Fruit fly (Drosophila melanogaster) whole organism, adult: ENCODE measurements around the gene COX7AL.

Experiments used
- CG12768 ChIP-seq: fragments of 200-800 bp; sonication (Bioruptor generic); optimal IDR thresholded peaks from 2 replicates; lab custom pipeline; 2017; ENCODE audit warnings: missing biosample characterization, missing genetic modification characterization, mild to moderate bottlenecking, moderate library complexity, missing genetic modification reagents
- CG14711 ChIP-seq: fragments of 200-800 bp; sonication (Bioruptor generic); optimal IDR thresholded peaks from 2 replicates; lab custom pipeline; 2018; ENCODE audit warnings: missing biosample characterization, mild to moderate bottlenecking, missing genetic modification characterization, moderate library complexity
- CG1620 ChIP-seq: fragments of 200-800 bp; sonication (Bioruptor generic); optimal IDR thresholded peaks from 2 replicates; lab custom pipeline; 2016; ENCODE audit warnings: missing biosample characterization, missing genetic modification characterization
- CG33017 ChIP-seq: fragments of 200-800 bp; sonication (Bioruptor generic); optimal IDR thresholded peaks from 2 replicates; lab custom pipeline; 2018; ENCODE audit warnings: missing biosample characterization, mild to moderate bottlenecking, missing genetic modification characterization, moderate library complexity
- CG7045 ChIP-seq: fragments of 200-800 bp; sonication (Bioruptor generic); optimal IDR thresholded peaks from 2 replicates; lab custom pipeline; 2017; ENCODE audit warnings: missing biosample characterization, mild to moderate bottlenecking, missing genetic modification characterization
- CG7101 ChIP-seq: fragments of 200-800 bp; sonication (Bioruptor generic); optimal IDR thresholded peaks from 2 replicates; lab custom pipeline; 2018; ENCODE audit warnings: missing biosample characterization, mild to moderate bottlenecking, missing genetic modification characterization, moderate library complexity
- Clk ChIP-seq: fragments of 200-800 bp; sonication (Bioruptor generic); optimal IDR thresholded peaks from 2 replicates; lab custom pipeline; 2017; ENCODE audit warnings: missing biosample characterization, missing genetic modification characterization
- Crg-1 ChIP-seq: fragments of 200-800 bp; sonication (Bioruptor generic); optimal IDR thresholded peaks from 2 replicates; lab custom pipeline; 2016; ENCODE audit warnings: missing biosample characterization, missing genetic modification characterization
- Hr96 ChIP-seq: fragments of 200-800 bp; sonication (Bioruptor generic); optimal IDR thresholded peaks from 2 replicates; lab custom pipeline; 2016; ENCODE audit warnings: missing biosample characterization, missing genetic modification characterization
- Mnt ChIP-seq: fragments of 200-800 bp; sonication (Bioruptor generic); optimal IDR thresholded peaks from 2 replicates; lab custom pipeline; 2016; ENCODE audit warnings: missing biosample characterization, mild to moderate bottlenecking, missing genetic modification characterization
- bab1 ChIP-seq: fragments of 200-800 bp; sonication (Bioruptor generic); optimal IDR thresholded peaks from 3 replicates; lab custom pipeline; 2019; ENCODE audit warnings: missing biosample characterization, mild to moderate bottlenecking, missing genetic modification characterization, moderate library complexity
- cic ChIP-seq: fragments of 200-800 bp; sonication (Bioruptor generic); optimal IDR thresholded peaks from 2 replicates; lab custom pipeline; 2017; ENCODE audit warnings: missing biosample characterization, mild to moderate bottlenecking, missing genetic modification characterization, moderate library complexity
- cnc ChIP-seq, 2 experiments: fragments of >200 bp; optimal IDR thresholded peaks; 2 replicates each; lab custom pipeline; 2017
- kay ChIP-seq: fragments of 200-800 bp; sonication (Bioruptor generic); peaks from one replicate; lab custom pipeline; 2016; ENCODE audit warnings: missing biosample characterization, missing genetic modification characterization, borderline replicate concordance
- ovo ChIP-seq: fragments of 200-800 bp; sonication (Bioruptor generic); optimal IDR thresholded peaks from 2 replicates; lab custom pipeline; 2016; ENCODE audit warnings: missing biosample characterization, missing genetic modification characterization
- pad ChIP-seq: fragments of 200-800 bp; sonication (Bioruptor generic); optimal IDR thresholded peaks from 3 replicates; lab custom pipeline; 2017; ENCODE audit warnings: missing biosample characterization, missing genetic modification characterization, mild to moderate bottlenecking, moderate library complexity, missing genetic modification reagents
- tj ChIP-seq: fragments of 200-800 bp; sonication (Bioruptor generic); optimal IDR thresholded peaks from 3 replicates; lab custom pipeline; 2017; ENCODE audit warnings: missing biosample characterization, mild to moderate bottlenecking, missing genetic modification characterization, moderate library complexity
- toe ChIP-seq: fragments of 200-800 bp; sonication (Bioruptor generic); optimal IDR thresholded peaks from 2 replicates; lab custom pipeline; 2016; ENCODE audit warnings: missing biosample characterization, missing genetic modification characterization

Gene COX7AL

dm6 chr3R:8316344-8317105, 26.9 kb upstream of the COX7AL start, which contains the start of gene Coq2:
Coq2 (minus strand) TSS chr3R:8316543.
- TF ChIP-seq bab1 (GFP tag; lab: Kevin White, UChicago) (peak; percentile 61), CG33017 (tag; lab: Kevin White, UChicago) (no peak), CG12768 (GFP tag; lab: Kevin White, UChicago) (no peak), Hr96 (GFP tag; lab: Kevin White, UChicago) (no peak), tj (peak; percentile 21), pad (peak; percentile 99), ovo (GFP tag; lab: Kevin White, UChicago) (peak; percentile 28)

dm6 chr3R:8317215-8317614, 26.3 kb upstream of the COX7AL start, which contains the start of gene Ctr1B:
Ctr1B (plus strand) TSS chr3R:8317612.
- TF ChIP-seq pad (no peak), kay (GFP tag; lab: Kevin White, UChicago) (no peak), ovo (GFP tag; lab: Kevin White, UChicago) (no peak), Mnt (GFP tag; lab: Kevin White, UChicago) (no peak), CG7101 (tag; lab: Kevin White, UChicago) (no peak), tj (no peak), CG1620 (no peak)

dm6 chr3R:8317709-8318335, 25.6 kb upstream of the COX7AL start:
- peak; percentile 37 for TF ChIP-seq cic (GFP tag; lab: Kevin White, UChicago)
- TF ChIP-seq CG7101 (tag; lab: Kevin White, UChicago) = peak; percentile 27
- TF ChIP-seq CG7045 (GFP tag; lab: Kevin White, UChicago) = peak; percentile 6
- TF ChIP-seq CG14711 (tag; lab: Kevin White, UChicago) = peak; percentile 29
- peak; percentile 60 for TF ChIP-seq CG33017 (tag; lab: Kevin White, UChicago)
- TF ChIP-seq kay (GFP tag; lab: Kevin White, UChicago) = no peak
- no peak for TF ChIP-seq bab1 (GFP tag; lab: Kevin White, UChicago)
- no peak for TF ChIP-seq tj
- TF ChIP-seq pad = no peak
- TF ChIP-seq toe = no peak
- TF ChIP-seq Crg-1 (GFP tag; lab: Kevin White, UChicago) = no peak

- TF ChIP-seq cic (GFP tag; lab: Kevin White, UChicago) = no peak
- no peak for TF ChIP-seq ovo (GFP tag; lab: Kevin White, UChicago)
- TF ChIP-seq Mnt (GFP tag; lab: Kevin White, UChicago) = no peak
- TF ChIP-seq pad = no peak
- no peak for TF ChIP-seq CG14711 (tag; lab: Kevin White, UChicago)
- no peak for TF ChIP-seq CG33017 (tag; lab: Kevin White, UChicago)
- no peak for TF ChIP-seq cnc (optimal IDR thresholded peaks at IDR 0.05; lab: Kevin White, UChicago)
- TF ChIP-seq bab1 (GFP tag; lab: Kevin White, UChicago) = no peak
- TF ChIP-seq kay (GFP tag; lab: Kevin White, UChicago) = no peak
- TF ChIP-seq CG12768 (GFP tag; lab: Kevin White, UChicago) = no peak
- TF ChIP-seq CG7045 (GFP tag; lab: Kevin White, UChicago) = no peak
- no peak for TF ChIP-seq CG7101 (tag; lab: Kevin White, UChicago)
Measured at dm6 chr3R:8321447-8321846, 22.0 kb upstream of the COX7AL start, which contains the start of gene Or85a. Or85a (plus strand) TSS chr3R:8321747.

dm6 chr3R:8324016-8324415, 19.5 kb upstream of the COX7AL start, which contains the start of gene CG7443:
CG7443 (plus strand) TSS chr3R:8324316.
- TF ChIP-seq Clk (GFP tag; lab: Kevin White, UChicago) (no peak), CG14711 (tag; lab: Kevin White, UChicago) (no peak), CG12768 (GFP tag; lab: Kevin White, UChicago) (no peak), CG33017 (tag; lab: Kevin White, UChicago) (no peak), cnc (optimal IDR thresholded peaks at IDR 0.05; lab: Kevin White, UChicago) (no peak)

- TF ChIP-seq Crg-1 (GFP tag; lab: Kevin White, UChicago) (no peak), CG12768 (GFP tag; lab: Kevin White, UChicago) (no peak), CG1620 (no peak)
Measured at dm6 chr3R:8326884-8327283, 16.6 kb upstream of the COX7AL start.

dm6 chr3R:8327967-8328789, 15.3 kb upstream of the COX7AL start:
- TF ChIP-seq toe (no peak), kay (GFP tag; lab: Kevin White, UChicago) (peak; percentile 86)
